Worm (Caenorhabditis elegans) whole organism, L1 larva: ENCODE results near the gene T28C6.7.

Experiments used
- C04F5.9 ChIP-seq: sonication (generic microtip); optimal IDR thresholded peaks from 2 replicates; lab custom pipeline; 2016; ENCODE audit warnings: missing genetic modification characterization, missing compliant biosample characterization
- C16A3.4 ChIP-seq: fragments of 150-350 bp; optimal IDR thresholded peaks from 2 replicates; lab custom pipeline; 2014; ENCODE audit warnings: missing biosample characterization, missing genetic modification characterization
- F16B12.6 ChIP-seq: fragments of 150-350 bp; optimal IDR thresholded peaks from 2 replicates; lab custom pipeline; 2014; ENCODE audit warnings: missing biosample characterization, missing genetic modification characterization
- Y116A8C.19 ChIP-seq: sonication (generic microtip); optimal IDR thresholded peaks from 2 replicates; lab custom pipeline; 2016; ENCODE audit warnings: missing compliant biosample characterization, missing genetic modification characterization, borderline replicate concordance
- aha-1 ChIP-seq: fragments of 150-350 bp; optimal IDR thresholded peaks from 2 replicates; lab custom pipeline; 2014; ENCODE audit warnings: missing biosample characterization, missing genetic modification characterization
- aly-2 ChIP-seq: fragments of 150-350 bp; optimal IDR thresholded peaks from 2 replicates; lab custom pipeline; 2014; ENCODE audit warnings: missing biosample characterization, missing genetic modification characterization
- ama-1 ChIP-seq: fragments of 150-350 bp; optimal IDR thresholded peaks from 2 replicates; lab custom pipeline; 2014
- blmp-1 ChIP-seq: fragments of 150-350 bp; optimal IDR thresholded peaks from 2 replicates; lab custom pipeline; 2014; ENCODE audit warnings: missing biosample characterization, missing genetic modification characterization
- ceh-63 ChIP-seq: fragments of 200-800 bp; sonication (Bioruptor generic); optimal IDR thresholded peaks from 2 replicates; lab custom pipeline; 2018; ENCODE audit warnings: mild to moderate bottlenecking, missing genetic modification characterization, missing compliant biosample characterization
- ceh-82 ChIP-seq, 3 experiments: fragments of 150-350 bp in 1 of 3; sonication (generic microtip) in 2 of 3; optimal IDR thresholded peaks; 2 replicates each; lab custom pipeline; 2014 to 2017; ENCODE audit warnings: missing biosample characterization in 3 of 3, missing genetic modification characterization in 3 of 3
- ces-1 ChIP-seq: fragments of 150-350 bp; optimal IDR thresholded peaks from 2 replicates; lab custom pipeline; 2014; ENCODE audit warnings: missing biosample characterization, missing genetic modification reagents, missing genetic modification characterization
- dpl-1 ChIP-seq, 3 experiments: fragments of 150-350 bp in 2 of 3; sonication (generic microtip) in 1 of 3; optimal IDR thresholded peaks; 2 replicates each; lab custom pipeline; 2014 to 2017; ENCODE audit warnings: missing biosample characterization in 3 of 3, missing genetic modification characterization in 3 of 3, missing genetic modification reagents in 3 of 3
- efl-1 ChIP-seq, 4 experiments: fragments of 150-350 bp; optimal IDR thresholded peaks in 3 of 4; peaks in 1 of 4; 1 replicate in 1 of 4; 2 replicates in 3 of 4; lab custom pipeline; 2014; ENCODE audit warnings: missing biosample characterization in 2 of 4, missing genetic modification characterization in 2 of 4, missing genetic modification reagents in 2 of 4
- efl-3 ChIP-seq: fragments of 200-800 bp; sonication (Bioruptor generic); optimal IDR thresholded peaks from 2 replicates; lab custom pipeline; 2018; ENCODE audit warnings: mild to moderate bottlenecking, missing genetic modification characterization, missing compliant biosample characterization
- egl-27 ChIP-seq, 2 experiments: fragments of 150-350 bp in 1 of 2; sonication (generic microtip); optimal IDR thresholded peaks; 3 replicates each; lab custom pipeline; 2017 to 2018; ENCODE audit warnings: missing biosample characterization in 2 of 2, missing genetic modification characterization in 2 of 2, missing genetic modification reagents in 2 of 2
- elt-3 ChIP-seq, 6 experiments: fragments of 150-350 bp in 1 of 6; sonication (generic microtip); optimal IDR thresholded peaks; 2 replicates each; lab custom pipeline; 2017 to 2018; ENCODE audit warnings: missing biosample characterization in 6 of 6, missing genetic modification characterization in 6 of 6, inconsistent platforms in 1 of 6
- ets-5 ChIP-seq: fragments of 200-800 bp; sonication (Bioruptor generic); IDR thresholded peaks from 2 replicates; pipeline ENCODE4 v1.3.6; 2022; ENCODE audit warnings: missing genetic modification characterization, missing compliant biosample characterization
- fkh-8 ChIP-seq: sonication (generic microtip); optimal IDR thresholded peaks from 2 replicates; lab custom pipeline; 2016; ENCODE audit warnings: mild to moderate bottlenecking, missing genetic modification characterization, missing compliant biosample characterization
- fos-1 ChIP-seq: fragments of 150-350 bp; optimal IDR thresholded peaks from 2 replicates; lab custom pipeline; 2014; ENCODE audit warnings: missing biosample characterization, missing genetic modification characterization
- grh-1 ChIP-seq: fragments of 200-800 bp; sonication (Bioruptor generic); IDR thresholded peaks from 2 replicates; pipeline ENCODE4 v1.3.6; 2022; ENCODE audit warnings: missing genetic modification reagents, missing genetic modification characterization, missing compliant biosample characterization
- hpl-2 ChIP-seq: fragments of 150-350 bp; optimal IDR thresholded peaks from 2 replicates; lab custom pipeline; 2014; ENCODE audit warnings: missing biosample characterization, missing genetic modification reagents, missing genetic modification characterization
- irx-1 ChIP-seq: sonication (generic microtip); optimal IDR thresholded peaks from 2 replicates; lab custom pipeline; 2016; ENCODE audit warnings: missing genetic modification characterization, missing compliant biosample characterization
- isw-1 ChIP-seq: fragments of 200-800 bp; sonication (Bioruptor generic); IDR thresholded peaks from 2 replicates; pipeline ENCODE4 v1.3.6; 2022; ENCODE audit warnings: missing genetic modification characterization, missing compliant biosample characterization
- jun-1 ChIP-seq: fragments of 150-350 bp; optimal IDR thresholded peaks from 2 replicates; lab custom pipeline; 2014; ENCODE audit warnings: missing biosample characterization, missing genetic modification reagents, missing genetic modification characterization
- lin-13 ChIP-seq: fragments of 150-350 bp; optimal IDR thresholded peaks from 2 replicates; lab custom pipeline; 2014; ENCODE audit warnings: missing biosample characterization, missing genetic modification reagents, missing genetic modification characterization
- lin-14 ChIP-seq: fragments of 200-800 bp; sonication (Bioruptor generic); optimal IDR thresholded peaks from 2 replicates; lab custom pipeline; 2018; ENCODE audit warnings: mild to moderate bottlenecking, missing genetic modification characterization, moderate library complexity, missing compliant biosample characterization
- lin-35 ChIP-seq, 2 experiments: fragments of 150-350 bp; optimal IDR thresholded peaks; 2 replicates each; lab custom pipeline; 2014; ENCODE audit warnings: missing biosample characterization in 2 of 2, missing genetic modification characterization in 2 of 2, missing genetic modification reagents in 2 of 2
- lsy-2 ChIP-seq, 2 experiments: fragments of 150-350 bp; optimal IDR thresholded peaks; 2 replicates each; lab custom pipeline; 2014; ENCODE audit warnings: missing biosample characterization in 2 of 2, missing genetic modification characterization in 2 of 2
- mdl-1 ChIP-seq, 2 experiments: fragments of 150-350 bp; optimal IDR thresholded peaks; 2 replicates each; lab custom pipeline; 2014 to 2017; ENCODE audit warnings: missing biosample characterization in 2 of 2, missing genetic modification characterization in 2 of 2, inconsistent platforms in 1 of 2
- mep-1 ChIP-seq: fragments of 150-350 bp; optimal IDR thresholded peaks from 2 replicates; lab custom pipeline; 2014; ENCODE audit warnings: missing biosample characterization, missing genetic modification characterization
- nhr-12 ChIP-seq: sonication (generic microtip); optimal IDR thresholded peaks from 2 replicates; lab custom pipeline; 2017; ENCODE audit warnings: missing biosample characterization, missing genetic modification characterization
- nhr-20 ChIP-seq: sonication (generic microtip); optimal IDR thresholded peaks from 2 replicates; lab custom pipeline; 2016; ENCODE audit warnings: mild to moderate bottlenecking, missing genetic modification characterization, missing compliant biosample characterization
- nhr-28 ChIP-seq: fragments of 150-350 bp; optimal IDR thresholded peaks from 2 replicates; lab custom pipeline; 2014; ENCODE audit warnings: missing biosample characterization, missing genetic modification characterization
- nhr-47 ChIP-seq: sonication (generic microtip); optimal IDR thresholded peaks from 2 replicates; lab custom pipeline; 2016; ENCODE audit warnings: mild to moderate bottlenecking, missing genetic modification characterization, moderate library complexity, missing compliant biosample characterization
- nhr-71 ChIP-seq: sonication (generic microtip); optimal IDR thresholded peaks from 2 replicates; lab custom pipeline; 2016; ENCODE audit warnings: mild to moderate bottlenecking, missing genetic modification characterization, moderate library complexity, missing compliant biosample characterization
- nhr-77 ChIP-seq: fragments of 150-350 bp; optimal IDR thresholded peaks from 2 replicates; lab custom pipeline; 2014; ENCODE audit warnings: missing biosample characterization, missing genetic modification characterization
- nhr-85 ChIP-seq: sonication (generic microtip); peaks from one replicate; lab custom pipeline; 2016; ENCODE audit warnings: missing genetic modification characterization, inconsistent platforms, missing compliant biosample characterization
- nhr-90 ChIP-seq: sonication (generic microtip); optimal IDR thresholded peaks from 2 replicates; lab custom pipeline; 2016; ENCODE audit warnings: mild to moderate bottlenecking, missing genetic modification characterization, missing compliant biosample characterization; ENCODE audit not compliant: poor library complexity
- pag-3 ChIP-seq: sonication (generic microtip); optimal IDR thresholded peaks from 2 replicates; lab custom pipeline; 2017; ENCODE audit warnings: missing genetic modification characterization, mild to moderate bottlenecking, missing compliant biosample characterization, antibody characterized with exemption, borderline replicate concordance; ENCODE audit not compliant: insufficient read depth
- pax-3 ChIP-seq: fragments of 200-800 bp; sonication (Bioruptor generic); optimal IDR thresholded peaks from 2 replicates; lab custom pipeline; 2018; ENCODE audit warnings: mild to moderate bottlenecking, missing genetic modification characterization, moderate library complexity, missing compliant biosample characterization
- rnt-1 ChIP-seq: sonication (generic microtip); optimal IDR thresholded peaks from 2 replicates; lab custom pipeline; 2016; ENCODE audit warnings: mild to moderate bottlenecking, missing genetic modification characterization, moderate library complexity, missing compliant biosample characterization
- skn-1 ChIP-seq: fragments of 150-350 bp; optimal IDR thresholded peaks from 2 replicates; lab custom pipeline; 2014; ENCODE audit warnings: missing biosample characterization, missing genetic modification characterization
- snu-23 ChIP-seq: sonication (generic microtip); optimal IDR thresholded peaks from 2 replicates; lab custom pipeline; 2016; ENCODE audit warnings: missing genetic modification characterization, missing compliant biosample characterization
- sox-4 ChIP-seq: sonication (generic microtip); optimal IDR thresholded peaks from 2 replicates; lab custom pipeline; 2016; ENCODE audit warnings: missing genetic modification characterization, missing compliant biosample characterization
- swsn-7 ChIP-seq: sonication (generic microtip); optimal IDR thresholded peaks from 2 replicates; lab custom pipeline; 2016; ENCODE audit warnings: missing genetic modification characterization, missing compliant biosample characterization
- tbx-2 ChIP-seq: sonication (generic microtip); optimal IDR thresholded peaks from 2 replicates; lab custom pipeline; 2016; ENCODE audit warnings: missing genetic modification characterization, missing compliant biosample characterization
- tlp-1 ChIP-seq: fragments of 150-350 bp; optimal IDR thresholded peaks from 2 replicates; lab custom pipeline; 2014; ENCODE audit warnings: missing biosample characterization, missing genetic modification characterization
- unc-130 ChIP-seq: fragments of 150-350 bp; optimal IDR thresholded peaks from 2 replicates; lab custom pipeline; 2017; ENCODE audit warnings: missing biosample characterization, missing genetic modification characterization, inconsistent platforms
- unc-30 ChIP-seq: sonication (generic microtip); optimal IDR thresholded peaks from 2 replicates; lab custom pipeline; 2017; ENCODE audit warnings: missing biosample characterization, missing genetic modification characterization
- unc-62 ChIP-seq: fragments of 150-350 bp; optimal IDR thresholded peaks from 2 replicates; lab custom pipeline; 2014; ENCODE audit warnings: missing biosample characterization, missing genetic modification reagents, missing genetic modification characterization
- unc-86 ChIP-seq: sonication (generic microtip); optimal IDR thresholded peaks from 2 replicates; lab custom pipeline; 2016; ENCODE audit warnings: missing genetic modification characterization, missing compliant biosample characterization
- zag-1 ChIP-seq: fragments of 150-350 bp; optimal IDR thresholded peaks from 2 replicates; lab custom pipeline; 2014; ENCODE audit warnings: missing biosample characterization, missing genetic modification characterization
- ztf-11 ChIP-seq, 2 experiments: sonication (generic microtip); optimal IDR thresholded peaks; 2 replicates each; lab custom pipeline; 2016 to 2017; ENCODE audit warnings: missing genetic modification characterization in 2 of 2, missing biosample characterization in 1 of 2, missing compliant biosample characterization in 1 of 2

T28C6.7 gene

DNA sequence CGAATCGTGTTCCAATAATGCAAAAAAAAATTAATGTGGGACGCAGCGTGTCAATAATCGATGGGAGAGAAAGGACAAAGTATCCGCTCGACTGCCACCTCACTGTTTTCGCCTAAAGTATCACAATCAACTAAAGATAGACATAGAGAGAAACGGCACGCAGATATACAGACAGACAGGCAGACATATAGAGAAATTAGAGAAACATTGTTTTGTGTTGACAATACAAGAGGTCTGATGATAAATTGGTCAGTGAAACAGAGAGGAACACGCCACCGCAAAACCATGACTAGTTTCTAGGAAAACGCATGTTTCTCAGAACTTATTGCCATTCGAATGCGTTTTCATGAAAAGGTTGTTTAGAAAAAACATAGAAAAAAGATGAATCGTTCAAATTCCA lies 3.0 kb downstream of the T28C6.7 start, which contains the start of gene T28C6.8:
Gene T28C6.8 (minus strand): TSS at position 137 of the 400 bp plus-strand sequence.
- TF ChIP-seq isw-1 (GFP tag; lab: Robert Waterston, UW) (no peak), skn-1 (peak; percentile 8), aha-1 (tag; lab: Kevin White, UChicago) (no peak), snu-23 (GFP tag; lab: Kevin White, UChicago) (peak; percentile 59), nhr-20 (tag; lab: Kevin White, UChicago) (peak; percentile 59), egl-27 (tag; optimal IDR thresholded peaks at IDR 0.05; lab: Kevin White, UChicago) (peak in 1 of 2 experiments; percentile 18), unc-130 (tag; lab: Kevin White, UChicago) (peak; percentile 32), grh-1 (GFP tag; lab: Robert Waterston, UW) (peak; percentile 32; the same call in 1 of the 2 replicates), dpl-1 (GFP tag; optimal IDR thresholded peaks at IDR 0.05; lab: Kevin White, UChicago) (peak in 1 of 3 experiments; percentile 7), mdl-1 (tag; optimal IDR thresholded peaks at IDR 0.05; lab: Kevin White, UChicago) (peak in 1 of 2 experiments; percentile 13), nhr-28 (tag; lab: Kevin White, UChicago) (no peak), aly-2 (no peak), unc-62 (GFP tag; lab: Kevin White, UChicago) (no peak), ceh-82 (tag; optimal IDR thresholded peaks at IDR 0.05; lab: Kevin White, UChicago) (no peak), ama-1 (no peak), ces-1 (no peak), unc-86 (tag; lab: Kevin White, UChicago) (no peak), irx-1 (tag; lab: Kevin White, UChicago) (peak; percentile 10), efl-1 (optimal IDR thresholded peaks at IDR 0.05; lab: Kevin White, UChicago) (peak; percentile 17 to 23), efl-1 (GFP tag; optimal IDR thresholded peaks at IDR 0.05 in 1 of 2; lab: Kevin White, UChicago) (no peak), lsy-2 (tag; optimal IDR thresholded peaks at IDR 0.05; lab: Kevin White, UChicago) (peak; percentile 8 to 49), nhr-47 (no peak), nhr-85 (tag; lab: Kevin White, UChicago) (peak; percentile 85), tbx-2 (tag; lab: Kevin White, UChicago) (no peak), hpl-2 (no peak), zag-1 (no peak), C16A3.4 (tag; lab: Kevin White, UChicago) (peak; percentile 1), nhr-71 (peak; percentile 63), mep-1 (peak; percentile 63), Y116A8C.19 (tag; lab: Kevin White, UChicago) (no peak), sox-4 (tag; lab: Kevin White, UChicago) (peak; percentile 4), nhr-77 (tag; lab: Kevin White, UChicago) (peak; percentile 17), fos-1 (no peak), ceh-63 (GFP tag; lab: Kevin White, UChicago) (no peak), rnt-1 (tag; lab: Kevin White, UChicago) (peak; percentile 16), jun-1 (tag; lab: Kevin White, UChicago) (no peak), elt-3 (tag; optimal IDR thresholded peaks at IDR 0.05; lab: Kevin White, UChicago) (peak in 4 of 6 experiments; percentile 12 to 64 (median 52)), fkh-8 (tag; lab: Kevin White, UChicago) (peak; percentile 33), tlp-1 (tag; lab: Kevin White, UChicago) (no peak), nhr-12 (no peak), ets-5 (no peak), unc-30 (tag; lab: Kevin White, UChicago) (no peak), efl-3 (GFP tag; lab: Kevin White, UChicago) (no peak), blmp-1 (tag; lab: Kevin White, UChicago) (peak; percentile 88), pax-3 (tag; lab: Kevin White, UChicago) (no peak), lin-35 (GFP tag; optimal IDR thresholded peaks at IDR 0.05; lab: Kevin White, UChicago) (peak in 1 of 2 experiments; percentile 68), F16B12.6 (tag; lab: Kevin White, UChicago) (no peak), lin-14 (GFP tag; lab: Kevin White, UChicago) (peak; percentile 85), C04F5.9 (tag; lab: Kevin White, UChicago) (no peak), lin-13 (GFP tag; lab: Kevin White, UChicago) (peak; percentile 23), nhr-90 (tag; lab: Kevin White, UChicago) (peak; percentile 36), pag-3 (tag; lab: Kevin White, UChicago) (peak; percentile 2), swsn-7 (tag; lab: Kevin White, UChicago) (no peak), ztf-11 (tag; optimal IDR thresholded peaks at IDR 0.05; lab: Kevin White, UChicago) (no peak)
